Worm (Caenorhabditis elegans): Measurements from ENCODE around the gene dct-8.

The dct-8 gene

DNA sequence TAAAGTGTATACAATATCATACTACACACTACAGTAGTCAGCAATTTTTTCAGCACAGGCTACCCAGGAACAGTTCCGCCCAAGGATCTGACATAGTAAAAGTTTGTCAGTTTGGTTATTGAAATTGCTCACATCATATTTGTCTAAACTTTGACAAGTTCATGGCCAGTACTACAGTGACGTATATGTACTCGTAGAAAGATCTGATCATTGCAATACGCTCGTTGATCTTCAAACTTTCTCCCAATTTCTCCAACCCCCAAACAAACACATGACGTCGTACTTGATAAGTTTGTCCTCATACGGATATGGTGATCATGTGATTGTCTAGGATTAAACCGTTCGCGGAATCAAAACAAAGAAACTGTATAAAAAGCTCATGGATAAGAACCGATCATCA lies at the start of gene dct-8:
dct-8 (plus strand) TSS at position 301 of the 400 bp plus-strand sequence.
- TF ChIP-seq nhr-6 (tag; optimal IDR thresholded peaks at IDR 0.05) (no peak), sma-9 (GFP tag; optimal IDR thresholded peaks at IDR 0.05) (no peak), sma-9 (tag; optimal IDR thresholded peaks at IDR 0.05) (no peak), skn-1 (tag; optimal IDR thresholded peaks at IDR 0.05) (no peak), R02D3.7 (tag; optimal IDR thresholded peaks at IDR 0.05) (no peak), ztf-1 (GFP tag; conservative IDR thresholded peaks at IDR 0.05) (no peak), unc-39 (tag; optimal IDR thresholded peaks at IDR 0.05) (no peak), egl-27 (tag; optimal IDR thresholded peaks at IDR 0.05) (no peak), sma-3 (GFP tag; optimal IDR thresholded peaks at IDR 0.05) (no peak), unc-55 (GFP tag; optimal IDR thresholded peaks at IDR 0.05) (no peak), aly-2 (tag; optimal IDR thresholded peaks at IDR 0.05) (no peak)

DNA sequence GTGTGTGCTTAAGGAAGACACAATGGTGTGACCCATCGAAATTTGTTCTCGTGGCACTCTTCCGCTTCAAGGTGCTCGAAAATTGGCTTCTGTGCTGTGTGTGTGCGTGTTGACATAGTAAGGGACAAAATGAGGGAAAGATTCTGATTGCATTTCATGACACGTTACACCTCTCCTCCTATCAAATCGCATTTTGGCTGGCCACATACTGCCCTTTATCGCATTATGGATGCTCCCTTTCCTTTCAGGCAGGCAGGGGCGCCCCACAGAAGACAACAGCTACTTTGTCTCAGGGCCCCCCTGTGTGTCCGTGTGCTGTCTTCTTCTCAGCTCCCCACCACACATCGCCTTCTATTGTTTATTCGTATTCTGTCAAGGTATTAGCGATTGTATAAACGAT lies 47.4 kb upstream of the dct-8 start:
- no peak for TF ChIP-seq nhr-10 (tag; optimal IDR thresholded peaks at IDR 0.05)
- TF ChIP-seq elt-3 (tag; optimal IDR thresholded peaks at IDR 0.05) = no peak

DNA sequence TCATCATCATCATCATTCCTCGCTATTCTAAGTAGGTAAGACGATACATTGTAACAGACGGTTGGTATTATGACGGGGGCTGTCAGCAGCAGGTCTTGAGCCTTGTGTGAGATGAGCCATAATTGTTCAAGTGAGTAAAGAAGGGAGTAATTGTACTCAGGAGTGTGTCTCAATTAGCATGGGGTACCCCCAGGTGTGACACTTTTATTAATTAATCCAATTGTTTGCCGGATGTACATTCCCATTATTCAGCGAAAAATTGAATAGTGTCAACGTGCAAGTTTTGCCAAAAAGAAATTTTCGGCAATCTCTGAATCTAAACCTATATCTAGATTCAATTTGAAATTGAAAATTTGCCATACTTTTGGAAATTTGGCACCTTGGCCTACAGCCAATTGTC lies 45.9 kb upstream of the dct-8 start:
- no peak for TF ChIP-seq nhr-12 (tag; optimal IDR thresholded peaks at IDR 0.05)
- no peak for TF ChIP-seq elt-3 (tag; optimal IDR thresholded peaks at IDR 0.05)
- TF ChIP-seq nhr-21 (tag; optimal IDR thresholded peaks at IDR 0.05) = no peak
- TF ChIP-seq sem-4 (tag; optimal IDR thresholded peaks at IDR 0.05) = no peak
- TF ChIP-seq crh-2 (tag; optimal IDR thresholded peaks at IDR 0.05) = no peak
- no peak for TF ChIP-seq mdl-1 (tag; optimal IDR thresholded peaks at IDR 0.05)
- no peak for TF ChIP-seq aly-2 (tag; optimal IDR thresholded peaks at IDR 0.05)
- no peak for TF ChIP-seq peb-1 (tag; optimal IDR thresholded peaks at IDR 0.05)

DNA sequence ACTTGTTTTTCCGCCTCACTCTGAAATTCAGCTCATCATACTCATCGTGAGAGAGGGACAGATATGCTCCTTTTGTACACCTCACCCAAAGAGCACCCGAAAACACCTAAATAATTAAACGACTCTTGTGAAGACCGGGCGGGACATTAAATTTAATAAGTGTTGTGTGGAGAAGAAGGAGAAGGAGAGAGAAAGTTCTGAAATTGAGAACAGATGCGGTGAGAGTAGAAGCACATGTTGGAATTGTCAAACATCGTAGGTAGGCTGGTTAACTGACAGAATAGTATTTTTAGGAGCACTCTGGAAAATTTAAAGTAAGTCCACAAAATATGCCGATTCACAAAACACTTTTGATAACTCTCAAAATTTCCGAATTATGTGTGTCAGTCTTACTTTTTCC lies 41.3 kb upstream of the dct-8 start:
- TF ChIP-seq ceh-82 (tag; optimal IDR thresholded peaks at IDR 0.05) = no peak
- no peak for TF ChIP-seq mab-5 (tag; optimal IDR thresholded peaks at IDR 0.05)
- no peak for TF ChIP-seq lin-13 (GFP tag; optimal IDR thresholded peaks at IDR 0.05)
- TF ChIP-seq ceh-16 (tag; optimal IDR thresholded peaks at IDR 0.05) = no peak
- no peak for TF ChIP-seq R02D3.7 (tag; optimal IDR thresholded peaks at IDR 0.05)
- no peak for TF ChIP-seq unc-55 (GFP tag; optimal IDR thresholded peaks at IDR 0.05)
- no peak for TF ChIP-seq lsy-2 (tag; optimal IDR thresholded peaks at IDR 0.05)
- no peak for TF ChIP-seq peb-1 (tag; optimal IDR thresholded peaks at IDR 0.05)

DNA sequence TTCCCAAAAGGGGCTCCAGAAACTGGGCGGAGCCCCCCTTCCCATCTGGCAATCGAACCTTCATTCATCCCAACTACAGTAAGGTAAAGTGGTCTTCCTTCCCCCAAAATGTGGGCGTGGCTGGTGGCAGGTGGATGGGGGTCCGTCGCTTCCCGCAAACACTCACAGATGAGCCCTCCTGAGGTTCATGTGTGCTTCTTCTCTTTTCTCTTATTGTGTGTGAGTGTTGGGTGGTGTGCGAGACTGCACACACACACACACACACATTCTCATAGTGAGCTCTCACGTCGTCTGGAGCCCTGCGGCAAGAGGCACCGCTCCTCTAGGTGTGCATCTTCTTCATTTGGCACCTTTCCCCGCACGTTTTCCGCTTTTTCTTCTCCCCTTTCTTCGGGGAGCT lies 40.3 kb upstream of the dct-8 start:
- TF ChIP-seq nhr-129 (tag; optimal IDR thresholded peaks at IDR 0.05) (no peak), unc-55 (GFP tag; optimal IDR thresholded peaks at IDR 0.05) (peak; percentile 59), mdl-1 (tag; optimal IDR thresholded peaks at IDR 0.05) (no peak), sma-9 (GFP tag; optimal IDR thresholded peaks at IDR 0.05) (no peak), sma-9 (tag; optimal IDR thresholded peaks at IDR 0.05) (no peak), mab-5 (tag; optimal IDR thresholded peaks at IDR 0.05) (no peak), sma-3 (GFP tag; optimal IDR thresholded peaks at IDR 0.05) (no peak)

DNA sequence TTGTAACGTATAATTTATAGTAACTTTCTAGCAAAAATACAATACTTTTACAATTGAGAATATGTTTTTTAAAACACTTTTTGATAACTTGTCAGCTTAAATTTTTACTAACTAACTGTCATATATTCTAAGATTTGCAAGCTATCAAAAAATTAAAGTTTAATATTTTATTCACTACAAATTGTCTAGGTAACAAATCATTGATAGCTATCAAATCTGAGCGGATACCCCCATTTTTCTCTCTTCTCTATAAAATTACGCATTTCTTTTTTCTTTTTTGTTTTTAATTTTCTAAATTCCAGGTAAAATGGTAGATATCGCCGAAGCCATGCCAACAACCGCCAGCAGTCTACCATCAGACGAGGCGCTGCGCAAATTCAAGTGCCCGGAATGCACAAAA lies 39.3 kb upstream of the dct-8 start, which contains the start of gene zag-1:
zag-1 (plus strand) TSS at position 301 of the 400 bp plus-strand sequence.
- no peak for TF ChIP-seq mdl-1 (tag; optimal IDR thresholded peaks at IDR 0.05)
- TF ChIP-seq nhr-25 (tag; optimal IDR thresholded peaks at IDR 0.05) = no peak
- TF ChIP-seq nhr-11 (tag; optimal IDR thresholded peaks at IDR 0.05) = no peak
- TF ChIP-seq nhr-77 (tag; optimal IDR thresholded peaks at IDR 0.05) = no peak
- TF ChIP-seq alr-1 (tag; optimal IDR thresholded peaks at IDR 0.05) = no peak
- no peak for TF ChIP-seq unc-39 (tag; optimal IDR thresholded peaks at IDR 0.05)
- TF ChIP-seq nhr-237 (tag; optimal IDR thresholded peaks at IDR 0.05) = no peak
- TF ChIP-seq C34F6.9 (tag; optimal IDR thresholded peaks at IDR 0.05) = no peak
- TF ChIP-seq sem-4 (tag; optimal IDR thresholded peaks at IDR 0.05) = no peak
- TF ChIP-seq Y55F3AM.14 (GFP tag; optimal IDR thresholded peaks at IDR 0.05) = no peak

DNA sequence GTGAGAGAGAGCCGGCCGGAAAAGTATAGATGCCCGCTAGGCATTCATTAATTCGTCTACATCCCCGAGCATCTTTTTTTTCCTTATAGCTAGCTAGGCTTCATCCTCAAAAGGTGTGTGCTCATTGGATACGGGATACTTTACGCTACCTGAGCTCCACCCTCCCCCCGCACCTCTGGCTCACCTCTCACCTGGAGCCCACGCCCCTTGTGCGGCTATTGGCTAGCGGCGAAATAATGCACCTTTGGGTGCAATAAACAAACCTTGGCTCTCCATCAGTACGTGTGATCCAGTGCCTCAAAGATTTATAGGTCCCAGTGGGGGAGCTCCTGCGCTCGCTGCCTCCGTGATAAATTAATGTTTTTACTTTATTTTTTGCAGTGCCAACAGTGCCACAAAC lies 38.7 kb upstream of the dct-8 start:
- TF ChIP-seq mab-5 (tag; optimal IDR thresholded peaks at IDR 0.05) (peak; percentile 62), unc-55 (GFP tag; optimal IDR thresholded peaks at IDR 0.05) (no peak)
